Worm (Caenorhabditis elegans) whole organism, L2 larva: Measurements from ENCODE around the gene F21C10.6.

ENCODE experiments used
- C34F6.9 ChIP-seq: fragments of 150-350 bp; optimal IDR thresholded peaks from 2 replicates; lab custom pipeline; 2014; ENCODE audit warnings: missing biosample characterization, missing genetic modification characterization
- F13H6.1 ChIP-seq: sonication (generic microtip); optimal IDR thresholded peaks from 2 replicates; lab custom pipeline; 2016; ENCODE audit warnings: missing genetic modification characterization, missing compliant biosample characterization
- Y55F3AM.14 ChIP-seq: fragments of 200-800 bp; sonication (Bioruptor generic); optimal IDR thresholded peaks from 2 replicates; lab custom pipeline; 2018; ENCODE audit warnings: mild to moderate bottlenecking, missing genetic modification characterization, missing compliant biosample characterization
- ZK546.5 ChIP-seq: sonication (generic microtip); optimal IDR thresholded peaks from 2 replicates; lab custom pipeline; 2017; ENCODE audit warnings: missing biosample characterization, missing genetic modification characterization
- alr-1 ChIP-seq: fragments of 150-350 bp; optimal IDR thresholded peaks from 2 replicates; lab custom pipeline; 2014; ENCODE audit warnings: missing biosample characterization, missing genetic modification characterization
- ama-1 ChIP-seq: fragments of 150-350 bp; optimal IDR thresholded peaks from 2 replicates; lab custom pipeline; 2018; ENCODE audit warnings: inconsistent platforms
- ceh-16 ChIP-seq: fragments of 150-350 bp; optimal IDR thresholded peaks from 2 replicates; lab custom pipeline; 2014; ENCODE audit warnings: missing biosample characterization, missing genetic modification characterization
- ceh-82 ChIP-seq: fragments of 150-350 bp; optimal IDR thresholded peaks from 2 replicates; lab custom pipeline; 2014; ENCODE audit warnings: missing biosample characterization, missing genetic modification characterization
- crh-2 ChIP-seq: sonication (generic microtip); optimal IDR thresholded peaks from 2 replicates; lab custom pipeline; 2017; ENCODE audit warnings: missing biosample characterization, missing genetic modification characterization
- dmd-4 ChIP-seq: sonication (generic microtip); optimal IDR thresholded peaks from 2 replicates; lab custom pipeline; 2017; ENCODE audit warnings: missing biosample characterization, missing genetic modification characterization
- egl-27 ChIP-seq: sonication (generic microtip); optimal IDR thresholded peaks from 3 replicates; lab custom pipeline; 2017; ENCODE audit warnings: missing biosample characterization, missing genetic modification reagents, missing genetic modification characterization
- elt-1 ChIP-seq: fragments of 150-350 bp; optimal IDR thresholded peaks from 2 replicates; lab custom pipeline; 2014; ENCODE audit warnings: missing biosample characterization, missing genetic modification characterization
- elt-3 ChIP-seq: sonication (generic microtip); optimal IDR thresholded peaks from 2 replicates; lab custom pipeline; 2017; ENCODE audit warnings: missing biosample characterization, missing genetic modification characterization
- fos-1 ChIP-seq: fragments of 150-350 bp; optimal IDR thresholded peaks from 2 replicates; lab custom pipeline; 2014; ENCODE audit warnings: missing biosample characterization, missing genetic modification characterization
- gmeb-1 ChIP-seq: fragments of 150-350 bp; optimal IDR thresholded peaks from 2 replicates; lab custom pipeline; 2014; ENCODE audit warnings: missing biosample characterization, missing genetic modification characterization
- lin-39 ChIP-seq: fragments of 150-350 bp; optimal IDR thresholded peaks from 2 replicates; lab custom pipeline; 2014; ENCODE audit warnings: missing biosample characterization, missing genetic modification reagents, missing genetic modification characterization
- lsy-2 ChIP-seq, 2 experiments: fragments of 150-350 bp in 1 of 2; sonication (generic microtip) in 1 of 2; optimal IDR thresholded peaks; 2 replicates each; lab custom pipeline; 2014 to 2017; ENCODE audit warnings: missing biosample characterization in 2 of 2, missing genetic modification characterization in 2 of 2
- mab-5 ChIP-seq: fragments of 150-350 bp; optimal IDR thresholded peaks from 2 replicates; lab custom pipeline; 2014; ENCODE audit warnings: missing biosample characterization, missing genetic modification characterization
- mdl-1 ChIP-seq, 2 experiments: fragments of 150-350 bp in 1 of 2; sonication (generic microtip) in 1 of 2; optimal IDR thresholded peaks; 2 replicates each; lab custom pipeline; 2017; ENCODE audit warnings: missing biosample characterization in 2 of 2, missing genetic modification characterization in 2 of 2
- nhr-10 ChIP-seq: sonication (generic microtip); optimal IDR thresholded peaks from 2 replicates; lab custom pipeline; 2017; ENCODE audit warnings: missing biosample characterization, missing genetic modification characterization
- nhr-11 ChIP-seq: fragments of 150-350 bp; optimal IDR thresholded peaks from 2 replicates; lab custom pipeline; 2014; ENCODE audit warnings: missing biosample characterization, missing genetic modification characterization
- nhr-12 ChIP-seq: fragments of 150-350 bp; optimal IDR thresholded peaks from 2 replicates; lab custom pipeline; 2014; ENCODE audit warnings: missing biosample characterization, missing genetic modification characterization
- nhr-129 ChIP-seq: fragments of 150-350 bp; optimal IDR thresholded peaks from 2 replicates; lab custom pipeline; 2014; ENCODE audit warnings: missing biosample characterization, missing genetic modification characterization
- nhr-21 ChIP-seq: fragments of 150-350 bp; optimal IDR thresholded peaks from 2 replicates; lab custom pipeline; 2014; ENCODE audit warnings: missing biosample characterization, missing genetic modification characterization
- nhr-23 ChIP-seq: fragments of 150-350 bp; optimal IDR thresholded peaks from 2 replicates; lab custom pipeline; 2014; ENCODE audit warnings: missing biosample characterization, missing genetic modification reagents, missing genetic modification characterization
- nhr-237 ChIP-seq: fragments of 150-350 bp; optimal IDR thresholded peaks from 2 replicates; lab custom pipeline; 2014; ENCODE audit warnings: missing biosample characterization, missing genetic modification characterization
- nhr-25 ChIP-seq: fragments of 150-350 bp; sonication (generic microtip); optimal IDR thresholded peaks from 3 replicates; lab custom pipeline; 2014; ENCODE audit warnings: missing biosample characterization, missing genetic modification characterization
- nhr-6 ChIP-seq: fragments of 150-350 bp; optimal IDR thresholded peaks from 2 replicates; lab custom pipeline; 2014; ENCODE audit warnings: missing biosample characterization, missing genetic modification characterization
- nhr-77 ChIP-seq: fragments of 150-350 bp; optimal IDR thresholded peaks from 2 replicates; lab custom pipeline; 2014; ENCODE audit warnings: missing biosample characterization, missing genetic modification characterization
- peb-1 ChIP-seq: fragments of 150-350 bp; optimal IDR thresholded peaks from 2 replicates; lab custom pipeline; 2014; ENCODE audit warnings: missing biosample characterization, missing genetic modification characterization
- sem-4 ChIP-seq: fragments of 150-350 bp; optimal IDR thresholded peaks from 2 replicates; lab custom pipeline; 2014; ENCODE audit warnings: missing biosample characterization, missing genetic modification reagents, missing genetic modification characterization
- skn-1 ChIP-seq: sonication (generic microtip); optimal IDR thresholded peaks from 2 replicates; lab custom pipeline; 2017; ENCODE audit warnings: missing biosample characterization, missing genetic modification characterization
- sma-3 ChIP-seq: sonication (generic microtip); optimal IDR thresholded peaks from 2 replicates; lab custom pipeline; 2016; ENCODE audit warnings: missing genetic modification reagents, missing genetic modification characterization, missing compliant biosample characterization
- sma-9 ChIP-seq, 2 experiments: fragments of 150-350 bp in 1 of 2; sonication (generic microtip) in 1 of 2; optimal IDR thresholded peaks; 2 replicates each; lab custom pipeline; 2014 to 2016; ENCODE audit warnings: missing genetic modification characterization in 2 of 2, mild to moderate bottlenecking in 1 of 2, missing biosample characterization in 1 of 2, missing compliant biosample characterization in 1 of 2, missing genetic modification reagents in 1 of 2, moderate library complexity in 1 of 2
- snpc-4 ChIP-seq: fragments of 150-350 bp; optimal IDR thresholded peaks from 2 replicates; lab custom pipeline; 2014; ENCODE audit warnings: missing biosample characterization, missing genetic modification characterization
- unc-55 ChIP-seq: fragments of 150-350 bp; sonication (generic microtip); optimal IDR thresholded peaks from 3 replicates; lab custom pipeline; 2014; ENCODE audit warnings: missing biosample characterization, missing genetic modification reagents, missing genetic modification characterization
- unc-62 ChIP-seq: fragments of 150-350 bp; optimal IDR thresholded peaks from 2 replicates; lab custom pipeline; 2014; ENCODE audit warnings: missing biosample characterization, missing genetic modification reagents, missing genetic modification characterization
- zag-1 ChIP-seq: fragments of 150-350 bp; optimal IDR thresholded peaks from 2 replicates; lab custom pipeline; 2014; ENCODE audit warnings: missing biosample characterization, missing genetic modification characterization
- ztf-1 ChIP-seq: fragments of 200-800 bp; sonication (Bioruptor generic); conservative IDR thresholded peaks from 2 replicates; pipeline ENCODE4 v1.3.6; 2022; ENCODE audit warnings: missing genetic modification characterization, missing compliant biosample characterization
- ztf-11 ChIP-seq: sonication (generic microtip); optimal IDR thresholded peaks from 2 replicates; lab custom pipeline; 2017; ENCODE audit warnings: missing biosample characterization, missing genetic modification characterization
- ztf-4 ChIP-seq: fragments of 150-350 bp; optimal IDR thresholded peaks from 2 replicates; lab custom pipeline; 2014; ENCODE audit warnings: missing biosample characterization, missing genetic modification characterization

F21C10.6 gene

ce11 chrV:9084252-9084651, 40.0 kb upstream of the F21C10.6 start:
- peak; percentile 68 for TF ChIP-seq sma-9 (GFP tag; optimal IDR thresholded peaks at IDR 0.05; lab: Kevin White, UChicago)
- TF ChIP-seq sma-9 (tag; optimal IDR thresholded peaks at IDR 0.05; lab: Kevin White, UChicago) = no peak
- peak; percentile 17 for TF ChIP-seq sma-3 (GFP tag; lab: Kevin White, UChicago)
- TF ChIP-seq nhr-6 (tag; lab: Kevin White, UChicago) = no peak

DNA sequence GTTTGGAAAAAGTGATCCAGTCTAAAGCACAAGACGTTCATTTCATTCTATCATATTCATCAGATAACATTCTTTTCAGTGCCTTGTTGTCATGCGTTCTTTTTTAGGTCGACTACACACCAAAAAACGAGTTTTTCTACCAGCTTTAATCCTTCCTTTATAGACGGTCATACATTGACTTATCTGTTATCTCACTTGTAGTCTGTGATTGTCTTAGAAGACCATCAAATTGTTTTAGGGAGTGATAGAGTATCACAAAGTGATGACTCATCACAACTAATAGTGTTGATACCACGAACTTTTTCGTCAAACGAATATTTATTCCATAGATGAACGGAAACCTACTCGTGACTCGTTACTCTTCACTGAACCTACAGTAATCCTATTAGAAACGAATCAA, 38.4 kb upstream of the F21C10.6 start:
- TF ChIP-seq F13H6.1 (tag; lab: Kevin White, UChicago) (no peak), mab-5 (no peak), peb-1 (tag; lab: Kevin White, UChicago) (no peak), nhr-25 (tag; lab: Kevin White, UChicago) (peak; percentile 63), elt-1 (tag; lab: Kevin White, UChicago) (no peak), ztf-1 (GFP tag; lab: Robert Waterston, UW) (no peak), fos-1 (tag; lab: Kevin White, UChicago) (peak; percentile 76), snpc-4 (tag; lab: Kevin White, UChicago) (no peak), ZK546.5 (tag; lab: Kevin White, UChicago) (no peak), egl-27 (tag; lab: Kevin White, UChicago) (peak; percentile 24), nhr-77 (tag; lab: Kevin White, UChicago) (no peak), sem-4 (no peak), mdl-1 (tag; optimal IDR thresholded peaks at IDR 0.05; lab: Kevin White, UChicago) (peak in 1 of 2 experiments; percentile 7), lsy-2 (tag; optimal IDR thresholded peaks at IDR 0.05; lab: Kevin White, UChicago) (no peak), ztf-4 (no peak), skn-1 (tag; lab: Kevin White, UChicago) (no peak), lin-39 (tag; lab: Kevin White, UChicago) (no peak), nhr-21 (tag; lab: Kevin White, UChicago) (peak; percentile 71), crh-2 (tag; lab: Kevin White, UChicago) (peak; percentile 16), dmd-4 (tag; lab: Kevin White, UChicago) (no peak), nhr-11 (tag; lab: Kevin White, UChicago) (no peak), nhr-10 (no peak), unc-62 (GFP tag; lab: Kevin White, UChicago) (no peak), alr-1 (tag; lab: Kevin White, UChicago) (no peak), zag-1 (no peak), sma-3 (GFP tag; lab: Kevin White, UChicago) (peak; percentile 92), nhr-12 (tag; lab: Kevin White, UChicago) (no peak), nhr-23 (tag; lab: Kevin White, UChicago) (no peak), unc-55 (GFP tag; lab: Kevin White, UChicago) (no peak), ztf-11 (tag; lab: Kevin White, UChicago) (no peak), sma-9 (GFP tag; optimal IDR thresholded peaks at IDR 0.05; lab: Kevin White, UChicago) (peak; percentile 56), sma-9 (tag; optimal IDR thresholded peaks at IDR 0.05; lab: Kevin White, UChicago) (no peak)

DNA sequence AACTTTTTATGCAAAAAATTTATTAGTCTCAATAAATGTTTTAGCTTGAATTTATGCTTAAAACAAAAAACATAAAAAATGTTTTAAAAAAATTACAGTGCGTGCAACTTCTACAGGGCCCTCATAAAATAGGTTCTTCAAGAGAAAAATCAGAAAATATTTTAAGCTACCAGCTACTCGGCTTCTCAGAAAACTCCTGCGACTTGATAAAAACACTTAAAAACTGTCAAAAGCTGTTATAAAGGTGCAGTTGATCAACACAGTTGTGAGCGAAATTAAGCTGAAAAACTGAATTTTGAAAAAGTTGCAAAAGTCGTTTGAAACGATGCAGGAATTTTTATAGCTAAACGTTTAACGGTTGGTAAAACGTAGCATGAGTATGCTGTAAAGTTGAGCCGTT, 35.5 kb upstream of the F21C10.6 start:
- TF ChIP-seq C34F6.9 (peak; percentile 47), sma-3 (GFP tag; lab: Kevin White, UChicago) (no peak), ama-1 (lab: Kevin White, UChicago) (peak; percentile 96)

- peak; percentile 18 for TF ChIP-seq snpc-4 (tag; lab: Kevin White, UChicago)
Observed at ce11 chrV:9090824-9091798, 33.2 kb upstream of the F21C10.6 start.

DNA sequence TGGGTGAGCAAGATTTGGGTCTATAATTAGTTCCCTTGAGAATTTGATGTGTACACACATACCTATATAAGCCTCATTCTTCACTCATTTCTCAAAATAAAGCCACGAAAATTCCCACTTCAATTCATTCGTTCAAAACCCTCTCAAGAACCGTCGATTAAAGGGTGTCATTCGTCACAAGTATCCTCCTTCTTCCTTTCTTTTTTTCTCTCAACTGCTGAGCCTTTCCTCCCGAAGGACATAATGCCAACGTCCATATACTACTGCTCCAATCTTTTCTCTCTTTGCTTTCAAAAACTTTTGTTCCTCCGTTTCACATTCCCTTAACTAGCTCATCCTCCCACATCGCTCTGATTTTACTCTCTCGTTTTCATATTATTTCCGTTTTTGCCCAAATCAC, 32.1 kb upstream of the F21C10.6 start, which contains the start of gene T27E4.1:
TSS of gene T27E4.1 (plus strand) at position 137 of the 400 bp plus-strand sequence.
- TF ChIP-seq lsy-2 (tag; optimal IDR thresholded peaks at IDR 0.05; lab: Kevin White, UChicago) = peak in 1 of 2 experiments; percentile 4
- no peak for TF ChIP-seq elt-1 (tag; lab: Kevin White, UChicago)
- no peak for TF ChIP-seq nhr-237 (tag; lab: Kevin White, UChicago)
- TF ChIP-seq crh-2 (tag; lab: Kevin White, UChicago) = no peak
- no peak for TF ChIP-seq elt-3 (tag; lab: Kevin White, UChicago)
- no peak for TF ChIP-seq snpc-4 (tag; lab: Kevin White, UChicago)
- no peak for TF ChIP-seq unc-62 (GFP tag; lab: Kevin White, UChicago)
- TF ChIP-seq C34F6.9 = peak; percentile 40
- no peak for TF ChIP-seq ztf-4
- TF ChIP-seq sma-3 (GFP tag; lab: Kevin White, UChicago) = no peak
- no peak for TF ChIP-seq Y55F3AM.14 (GFP tag; lab: Kevin White, UChicago)
- TF ChIP-seq sma-9 (GFP tag; optimal IDR thresholded peaks at IDR 0.05; lab: Kevin White, UChicago) = peak; percentile 28
- TF ChIP-seq sma-9 (tag; optimal IDR thresholded peaks at IDR 0.05; lab: Kevin White, UChicago) = no peak
- no peak for TF ChIP-seq gmeb-1 (tag; lab: Kevin White, UChicago)
- no peak for TF ChIP-seq ztf-1 (GFP tag; lab: Robert Waterston, UW)
- TF ChIP-seq ceh-16 (tag; lab: Kevin White, UChicago) = no peak
- TF ChIP-seq skn-1 (tag; lab: Kevin White, UChicago) = no peak
- no peak for TF ChIP-seq dmd-4 (tag; lab: Kevin White, UChicago)
- TF ChIP-seq alr-1 (tag; lab: Kevin White, UChicago) = no peak
- TF ChIP-seq ceh-82 = no peak
- no peak for TF ChIP-seq nhr-12 (tag; lab: Kevin White, UChicago)
- peak; percentile 24 for TF ChIP-seq nhr-129 (tag; lab: Kevin White, UChicago)
- no peak for TF ChIP-seq egl-27 (tag; lab: Kevin White, UChicago)
- no peak for TF ChIP-seq nhr-77 (tag; lab: Kevin White, UChicago)
- TF ChIP-seq unc-55 (GFP tag; lab: Kevin White, UChicago) = peak; percentile 53
- TF ChIP-seq F13H6.1 (tag; lab: Kevin White, UChicago) = no peak
